Worm (Caenorhabditis elegans) whole organism, L3 larva: ENCODE results near the gene nhr-91.

Experiments
- daf-12 ChIP-seq: fragments of 150-350 bp; optimal IDR thresholded peaks from 2 replicates; lab custom pipeline; 2014; ENCODE audit warnings: missing biosample characterization, missing genetic modification reagents, missing genetic modification characterization
- elt-1 ChIP-seq: fragments of 150-350 bp; optimal IDR thresholded peaks from 2 replicates; lab custom pipeline; 2014; ENCODE audit warnings: missing biosample characterization, missing genetic modification characterization
- elt-3 ChIP-seq, 3 experiments: fragments of 150-350 bp in 1 of 3; sonication (generic microtip) in 2 of 3; optimal IDR thresholded peaks; 2 replicates in 2 of 3; 4 replicates in 1 of 3; lab custom pipeline; 2014 to 2017; ENCODE audit warnings: missing biosample characterization in 3 of 3, missing genetic modification characterization in 3 of 3
- mdl-1 ChIP-seq: fragments of 150-350 bp; optimal IDR thresholded peaks from 2 replicates; lab custom pipeline; 2014; ENCODE audit warnings: missing biosample characterization, missing genetic modification characterization
- skn-1 ChIP-seq: fragments of 150-350 bp; optimal IDR thresholded peaks from 2 replicates; lab custom pipeline; 2014; ENCODE audit warnings: missing biosample characterization, missing genetic modification characterization
- snpc-4 ChIP-seq: fragments of 150-350 bp; optimal IDR thresholded peaks from 2 replicates; lab custom pipeline; 2014; ENCODE audit warnings: missing biosample characterization, missing genetic modification characterization
- unc-39 ChIP-seq: sonication (generic microtip); optimal IDR thresholded peaks from 4 replicates; lab custom pipeline; 2017; ENCODE audit warnings: missing biosample characterization, missing genetic modification characterization
- zag-1 ChIP-seq: fragments of 150-350 bp; optimal IDR thresholded peaks from 2 replicates; lab custom pipeline; 2014; ENCODE audit warnings: missing biosample characterization, missing genetic modification characterization

ce11 chrX:15338195-15338594 lies 29.0 kb downstream of the nhr-91 start:
- TF ChIP-seq unc-39 (tag; lab: Kevin White, UChicago) (no peak), elt-1 (tag; lab: Kevin White, UChicago) (no peak), skn-1 (tag; lab: Kevin White, UChicago) (no peak), snpc-4 (tag; lab: Kevin White, UChicago) (no peak), zag-1 (no peak), daf-12 (tag; lab: Kevin White, UChicago) (no peak), mdl-1 (tag; lab: Kevin White, UChicago) (no peak), elt-3 (tag; optimal IDR thresholded peaks at IDR 0.05; lab: Kevin White, UChicago) (no peak)
